Worm (Caenorhabditis elegans) whole organism, late embryonic: ENCODE measurements around the gene ZK836.3.

ENCODE experiments used
- ama-1 ChIP-seq: fragments of 150-350 bp; optimal IDR thresholded peaks from 2 replicates; lab custom pipeline; 2014
- nhr-11 ChIP-seq: fragments of 150-350 bp; optimal IDR thresholded peaks from 2 replicates; lab custom pipeline; 2014; ENCODE audit warnings: missing biosample characterization, missing genetic modification characterization
- tbx-2 ChIP-seq: sonication (generic microtip); optimal IDR thresholded peaks from 2 replicates; lab custom pipeline; 2016; ENCODE audit warnings: missing genetic modification characterization, missing compliant biosample characterization

DNA sequence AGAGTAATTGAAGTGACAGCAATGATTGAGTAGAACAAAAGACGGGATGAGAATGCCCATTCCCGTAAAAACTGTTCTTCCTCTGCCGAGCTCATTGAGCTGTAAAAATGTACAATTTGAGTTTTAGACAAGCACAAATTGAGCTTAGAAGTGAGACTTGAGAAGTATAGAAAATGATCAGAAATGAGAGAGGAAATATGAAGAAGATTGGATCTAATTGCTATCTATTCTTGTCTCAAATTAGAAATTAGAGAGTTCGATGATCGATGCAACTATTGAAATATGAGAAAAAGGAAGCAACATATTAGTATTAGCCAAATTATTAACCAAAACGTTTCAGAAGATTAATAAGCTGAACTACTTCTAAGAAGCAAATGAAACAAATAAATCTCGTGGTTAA is 25.6 kb downstream of the ZK836.3 start, which contains the start of gene ZK863.1:
- TF ChIP-seq ama-1 (lab: Kevin White, UChicago) = no peak
- TF ChIP-seq tbx-2 = no peak
- TF ChIP-seq nhr-11 (tag; lab: Kevin White, UChicago) = no peak
